Fruit fly (Drosophila melanogaster) whole organism, wandering third instar larva: ENCODE measurements around the gene CG14422.

Source experiments
- Hnf4 ChIP-seq: fragments of 200-800 bp; sonication (Bioruptor generic); optimal IDR thresholded peaks from 2 replicates; lab custom pipeline; 2016; ENCODE audit warnings: missing biosample characterization, mild to moderate bottlenecking, missing genetic modification characterization
- Hr78 ChIP-seq: fragments of >200 bp; optimal IDR thresholded peaks from 2 replicates; lab custom pipeline; 2017; ENCODE audit warnings: missing biosample characterization, missing genetic modification characterization
- Mio ChIP-seq: sonication (Bioruptor generic); optimal IDR thresholded peaks from 2 replicates; lab custom pipeline; 2016; ENCODE audit warnings: missing biosample characterization, missing genetic modification characterization
- br ChIP-seq: fragments of 200-800 bp; sonication (Bioruptor generic); optimal IDR thresholded peaks from 2 replicates; lab custom pipeline; 2016; ENCODE audit warnings: missing biosample characterization, missing genetic modification characterization
- dsf ChIP-seq: sonication (Bioruptor generic); optimal IDR thresholded peaks from 2 replicates; lab custom pipeline; 2016; ENCODE audit warnings: missing biosample characterization, missing genetic modification characterization, borderline replicate concordance
- ey ChIP-seq: fragments of 200-800 bp; sonication (Bioruptor generic); optimal IDR thresholded peaks from 2 replicates; lab custom pipeline; 2016; ENCODE audit warnings: missing biosample characterization, missing genetic modification characterization
- foxo ChIP-seq, 2 experiments: fragments of 200-800 bp; sonication (Bioruptor generic); optimal IDR thresholded peaks; 2 replicates in 1 of 2; 3 replicates in 1 of 2; lab custom pipeline; 2016 to 2017; ENCODE audit warnings: missing biosample characterization in 2 of 2, missing genetic modification characterization in 2 of 2
- h ChIP-seq: fragments of 200-800 bp; sonication (Bioruptor generic); optimal IDR thresholded peaks from 3 replicates; lab custom pipeline; 2016; ENCODE audit warnings: missing biosample characterization, mild to moderate bottlenecking, missing genetic modification characterization
- pan ChIP-seq: fragments of >200 bp; optimal IDR thresholded peaks from 2 replicates; lab custom pipeline; 2017
- rgr ChIP-seq: fragments of 200-800 bp; sonication (Bioruptor generic); optimal IDR thresholded peaks from 3 replicates; lab custom pipeline; 2016; ENCODE audit warnings: missing biosample characterization, mild to moderate bottlenecking, missing genetic modification characterization
- sage ChIP-seq: fragments of 200-800 bp; sonication (Bioruptor generic); optimal IDR thresholded peaks from 2 replicates; lab custom pipeline; 2016; ENCODE audit warnings: missing biosample characterization, mild to moderate bottlenecking, missing genetic modification characterization

- no peak for TF ChIP-seq foxo (GFP tag; optimal IDR thresholded peaks at IDR 0.05; lab: Kevin White, UChicago)
- peak; percentile 3 for TF ChIP-seq h
- TF ChIP-seq br (GFP tag; lab: Kevin White, UChicago) = peak; percentile 11
- TF ChIP-seq Hr78 (GFP tag; lab: Kevin White, UChicago) = no peak
- no peak for TF ChIP-seq Hnf4 (GFP tag; lab: Kevin White, UChicago)
- TF ChIP-seq pan (lab: Kevin White, UChicago) = no peak
- TF ChIP-seq rgr (GFP tag; lab: Kevin White, UChicago) = no peak
- no peak for TF ChIP-seq ey (GFP tag; lab: Kevin White, UChicago)
- no peak for TF ChIP-seq Mio (GFP tag; lab: Kevin White, UChicago)
- no peak for TF ChIP-seq sage (GFP tag; lab: Kevin White, UChicago)
- TF ChIP-seq dsf (GFP tag; lab: Kevin White, UChicago) = no peak
These were observed 21.6 kb downstream of the CG14422 start for dm6 chrX:2964678-2965231.
